Fruit fly (Drosophila melanogaster) whole organism: ENCODE measurements around the gene CCT2.

Experiments
- CG8478 ChIP-seq: fragments of >200 bp; optimal IDR thresholded peaks from 2 replicates; lab custom pipeline; 2018; ENCODE audit warnings: inconsistent platforms
- Dll ChIP-seq: fragments of >200 bp; optimal IDR thresholded peaks from 2 replicates; lab custom pipeline; 2017
- pan ChIP-seq: fragments of >200 bp; optimal IDR thresholded peaks from 2 replicates; lab custom pipeline; 2017
- psq ChIP-seq: fragments of >200 bp; optimal IDR thresholded peaks from 2 replicates; lab custom pipeline; 2017
- usp ChIP-seq: fragments of >200 bp; optimal IDR thresholded peaks from 2 replicates; lab custom pipeline; 2017; ENCODE audit warnings: missing biosample characterization, missing genetic modification characterization, mixed read lengths

- TF ChIP-seq pan (lab: Kevin White, UChicago) (no peak), CG8478 (lab: Kevin White, UChicago) (no peak), psq (lab: Kevin White, UChicago) (no peak), usp (GFP tag; lab: Kevin White, UChicago) (no peak), Dll (no peak)
Observed at dm6 chrX:9118961-9119633, 29.8 kb downstream of the CCT2 start.
